Worm (Caenorhabditis elegans) whole organism, L4/young adult: ENCODE data around the gene R52.4.

Experiments used
- W03F9.2 ChIP-seq: fragments of 150-350 bp; optimal IDR thresholded peaks from 2 replicates; lab custom pipeline; 2014; ENCODE audit warnings: missing biosample characterization, missing genetic modification characterization
- dao-5 ChIP-seq: sonication (generic microtip); optimal IDR thresholded peaks from 2 replicates; lab custom pipeline; 2016; ENCODE audit warnings: missing genotype, missing genetic modification characterization, moderate library complexity, missing compliant biosample characterization
- him-1 ChIP-seq: sonication (generic microtip); optimal IDR thresholded peaks from 2 replicates; lab custom pipeline; 2016; ENCODE audit warnings: missing genotype, missing genetic modification reagents, missing genetic modification characterization, missing compliant biosample characterization

- TF ChIP-seq him-1 (tag; lab: Kevin White, UChicago) (no peak), dao-5 (no peak), W03F9.2 (tag; lab: Kevin White, UChicago) (no peak)
Measured at ce11 chrII:2138901-2139300, 30.7 kb upstream of the R52.4 start.
